Fruit fly (Drosophila melanogaster) whole organism, pupa: Measurements from ENCODE around the gene Hipk.

Experiments used
- CG10348 ChIP-seq: fragments of 200-800 bp; sonication (Bioruptor generic); IDR thresholded peaks from 2 replicates; pipeline ENCODE4 v1.3.6; 2022; ENCODE audit warnings: missing biosample characterization, missing genetic modification characterization
- CG12605 ChIP-seq: fragments of 200-800 bp; sonication (Bioruptor generic); IDR thresholded peaks from 2 replicates; pipeline ENCODE4 v1.3.6; 2022; ENCODE audit warnings: missing biosample characterization, missing genetic modification characterization
- CG13204 ChIP-seq: fragments of 200-800 bp; sonication (Bioruptor generic); optimal IDR thresholded peaks from 2 replicates; lab custom pipeline; 2018; ENCODE audit warnings: missing biosample characterization, mild to moderate bottlenecking, missing genetic modification characterization, moderate library complexity
- CG14655 ChIP-seq: fragments of 200-800 bp; sonication (Bioruptor generic); optimal IDR thresholded peaks from 3 replicates; lab custom pipeline; 2017; ENCODE audit warnings: mild to moderate bottlenecking, missing biosample characterization, missing genetic modification reagents, missing genetic modification characterization
- CG15710 ChIP-seq: fragments of 200-800 bp; sonication (Bioruptor generic); optimal IDR thresholded peaks from 2 replicates; lab custom pipeline; 2018; ENCODE audit warnings: missing biosample characterization, mild to moderate bottlenecking, missing genetic modification characterization, moderate library complexity
- CG17806 ChIP-seq: fragments of 200-800 bp; sonication (Bioruptor generic); optimal IDR thresholded peaks from 2 replicates; lab custom pipeline; 2018; ENCODE audit warnings: missing biosample characterization, mild to moderate bottlenecking, missing genetic modification characterization, moderate library complexity
- CG32121 ChIP-seq: fragments of 200-800 bp; sonication (Bioruptor generic); IDR thresholded peaks from 2 replicates; pipeline ENCODE4 v1.3.6; 2022; ENCODE audit warnings: missing biosample characterization, missing genetic modification characterization
- CG34367 ChIP-seq: fragments of 200-800 bp; sonication (Bioruptor generic); optimal IDR thresholded peaks from 2 replicates; lab custom pipeline; 2018; ENCODE audit warnings: missing biosample characterization, mild to moderate bottlenecking, missing genetic modification characterization
- CG4496 ChIP-seq: fragments of 200-800 bp; sonication (Bioruptor generic); IDR thresholded peaks from 3 replicates; pipeline ENCODE4 v1.3.6; 2022; ENCODE audit warnings: missing biosample characterization, missing genetic modification characterization
- CG8159 ChIP-seq: fragments of 200-800 bp; sonication (Bioruptor generic); optimal IDR thresholded peaks from 3 replicates; lab custom pipeline; 2018; ENCODE audit warnings: missing biosample characterization, mild to moderate bottlenecking, missing genetic modification characterization, moderate library complexity
- CG8301 ChIP-seq: fragments of 200-800 bp; sonication (Bioruptor generic); optimal IDR thresholded peaks from 2 replicates; lab custom pipeline; 2018; ENCODE audit warnings: missing biosample characterization, mild to moderate bottlenecking, missing genetic modification characterization
- CG9948 ChIP-seq: fragments of 200-800 bp; sonication (Bioruptor generic); optimal IDR thresholded peaks from 2 replicates; lab custom pipeline; 2018; ENCODE audit warnings: missing biosample characterization, mild to moderate bottlenecking, missing genetic modification characterization, moderate library complexity
- D1 ChIP-seq: fragments of 200-800 bp; sonication (Bioruptor generic); optimal IDR thresholded peaks from 2 replicates; lab custom pipeline; 2018; ENCODE audit warnings: missing biosample characterization, mild to moderate bottlenecking, missing genetic modification characterization, moderate library complexity
- EcR ChIP-seq: fragments of 200-800 bp; sonication (Bioruptor generic); optimal IDR thresholded peaks from 3 replicates; lab custom pipeline; 2019; ENCODE audit warnings: missing biosample characterization, missing genetic modification characterization, mild to moderate bottlenecking, moderate library complexity, missing genetic modification reagents
- Ets98B ChIP-seq: fragments of 200-800 bp; sonication (Bioruptor generic); IDR thresholded peaks from 2 replicates; pipeline ENCODE4 v1.3.6; 2022; ENCODE audit warnings: missing biosample characterization, missing genetic modification characterization
- Pif1A ChIP-seq: fragments of 200-800 bp; sonication (Bioruptor generic); optimal IDR thresholded peaks from 3 replicates; lab custom pipeline; 2016; ENCODE audit warnings: missing biosample characterization, missing genetic modification characterization
- Pif1B ChIP-seq: fragments of 200-800 bp; sonication (Bioruptor generic); optimal IDR thresholded peaks from 3 replicates; lab custom pipeline; 2016; ENCODE audit warnings: missing biosample characterization, missing genetic modification characterization
- Snoo ChIP-seq: fragments of 200-800 bp; sonication (Bioruptor generic); optimal IDR thresholded peaks from 3 replicates; lab custom pipeline; 2017; ENCODE audit warnings: missing biosample characterization, mild to moderate bottlenecking, missing genetic modification characterization, inconsistent platforms
- fd96Ca ChIP-seq: fragments of 200-800 bp; sonication (Bioruptor generic); IDR thresholded peaks from 3 replicates; pipeline ENCODE4 v1.3.6; 2022; ENCODE audit warnings: missing biosample characterization, missing genetic modification characterization
- gl ChIP-seq: fragments of 200-800 bp; sonication (Bioruptor generic); optimal IDR thresholded peaks from 2 replicates; lab custom pipeline; 2018; ENCODE audit warnings: missing biosample characterization, mild to moderate bottlenecking, missing genetic modification characterization
- rn ChIP-seq: fragments of 200-800 bp; sonication (Bioruptor generic); IDR thresholded peaks from 2 replicates; pipeline ENCODE4 v1.3.6; 2022; ENCODE audit warnings: missing biosample characterization, missing genetic modification characterization

Hipk gene

dm6 chr3L:536104-536503, 6.8 kb upstream of the Hipk start:
- no peak for TF ChIP-seq CG12605 (GFP tag; lab: Robert Waterston, UW)
- TF ChIP-seq CG8159, result no peak
- no peak for TF ChIP-seq D1
- TF ChIP-seq CG32121, result no peak
- no peak for TF ChIP-seq CG4496
- TF ChIP-seq CG34367 (tag; lab: Kevin White, UChicago), result no peak
- TF ChIP-seq CG10348 (GFP tag; lab: Robert Waterston, UW), result no peak
- TF ChIP-seq CG17806 (tag; lab: Kevin White, UChicago), result no peak
- no peak for TF ChIP-seq rn (GFP tag; lab: Robert Waterston, UW)
- no peak for TF ChIP-seq Ets98B (GFP tag; lab: Robert Waterston, UW)
- no peak for TF ChIP-seq Pif1B (GFP tag; lab: Kevin White, UChicago)
- no peak for TF ChIP-seq Snoo
- TF ChIP-seq CG8301 (tag; lab: Kevin White, UChicago), result no peak
- TF ChIP-seq gl (tag; lab: Kevin White, UChicago), result no peak
- no peak for TF ChIP-seq CG9948 (tag; lab: Kevin White, UChicago)
- no peak for TF ChIP-seq EcR
- no peak for TF ChIP-seq CG15710 (tag; lab: Kevin White, UChicago)
- TF ChIP-seq CG14655 (GFP tag; lab: Kevin White, UChicago), result no peak
- no peak for TF ChIP-seq fd96Ca

- no peak for TF ChIP-seq rn (GFP tag; lab: Robert Waterston, UW)
- peak; percentile 69; the same call in 1 of the 2 replicates for TF ChIP-seq CG12605 (GFP tag; lab: Robert Waterston, UW)
- peak; percentile 7 for TF ChIP-seq EcR
- TF ChIP-seq CG10348 (GFP tag; lab: Robert Waterston, UW), result no peak
- peak; percentile 60 for TF ChIP-seq CG4496
- peak; percentile 74 for TF ChIP-seq CG13204 (GFP tag; lab: Kevin White, UChicago)
- TF ChIP-seq Pif1B (GFP tag; lab: Kevin White, UChicago), result peak; percentile 43
- peak; percentile 74 for TF ChIP-seq CG14655 (GFP tag; lab: Kevin White, UChicago)
- TF ChIP-seq fd96Ca, result peak; percentile 45; the same call in 1 of the 3 replicates
- peak; percentile 53 for TF ChIP-seq CG34367 (tag; lab: Kevin White, UChicago)
- peak; percentile 84 for TF ChIP-seq gl (tag; lab: Kevin White, UChicago)
- TF ChIP-seq CG32121, result 0 out of 2 replicates have a peak, but pooled peaks have one; percentile 15
- TF ChIP-seq CG15710 (tag; lab: Kevin White, UChicago), result peak; percentile 46
- peak; percentile 27 for TF ChIP-seq CG17806 (tag; lab: Kevin White, UChicago)
- TF ChIP-seq Ets98B (GFP tag; lab: Robert Waterston, UW), result no peak; the same call in 1 of the 2 replicates
- peak; percentile 23 for TF ChIP-seq CG9948 (tag; lab: Kevin White, UChicago)
- no peak for TF ChIP-seq D1
- TF ChIP-seq CG8159, result peak; percentile 48
- TF ChIP-seq Pif1A (GFP tag; lab: Kevin White, UChicago), result peak; percentile 73
- TF ChIP-seq Snoo, result peak; percentile 15
- peak; percentile 60 for TF ChIP-seq CG8301 (tag; lab: Kevin White, UChicago)
- TF ChIP-seq, all 21 proteins: peak for 17
Measured at dm6 chr3L:539383-540088, 3.3 kb upstream of the Hipk start.

- TF ChIP-seq Pif1A (GFP tag; lab: Kevin White, UChicago) (no peak), D1 (no peak), CG4496 (no peak), CG14655 (GFP tag; lab: Kevin White, UChicago) (peak; percentile 1), CG8159 (no peak)
Measured at dm6 chr3L:540089-540407, 2.8 kb upstream of the Hipk start.

dm6 chr3L:540432-540973, 2.4 kb upstream of the Hipk start, which contains the start of the genes klar and BORCS6:
Gene klar (minus strand): TSS chr3L:540614.
Gene BORCS6 (plus strand): TSS chr3L:540851.
- TF ChIP-seq Ets98B (GFP tag; lab: Robert Waterston, UW), result peak; percentile 37; the same call in 1 of the 2 replicates
- TF ChIP-seq CG32121, result no peak
- TF ChIP-seq CG4496, result no peak
- peak; percentile 36 for TF ChIP-seq CG17806 (tag; lab: Kevin White, UChicago)
- TF ChIP-seq CG9948 (tag; lab: Kevin White, UChicago), result peak; percentile 12
- TF ChIP-seq CG13204 (GFP tag; lab: Kevin White, UChicago), result no peak
- TF ChIP-seq D1, result peak; percentile 36
- TF ChIP-seq CG15710 (tag; lab: Kevin White, UChicago), result peak; percentile 22
- peak; percentile 35 for TF ChIP-seq CG8159
- TF ChIP-seq fd96Ca, result 0 out of 3 replicates have a peak, but pooled peaks have one; percentile 37
- TF ChIP-seq, all 21 proteins: peak for 7

dm6 chr3L:544203-544602, 1.3 kb downstream of the Hipk start:
- TF ChIP-seq CG32121 (no peak), CG8301 (tag; lab: Kevin White, UChicago) (no peak), Pif1B (GFP tag; lab: Kevin White, UChicago) (no peak), rn (GFP tag; lab: Robert Waterston, UW) (no peak), CG13204 (GFP tag; lab: Kevin White, UChicago) (peak; percentile 6), D1 (no peak), CG8159 (no peak), CG34367 (tag; lab: Kevin White, UChicago) (no peak)
